Worm (Caenorhabditis elegans): ENCODE measurements around the gene dpy-20.

DNA sequence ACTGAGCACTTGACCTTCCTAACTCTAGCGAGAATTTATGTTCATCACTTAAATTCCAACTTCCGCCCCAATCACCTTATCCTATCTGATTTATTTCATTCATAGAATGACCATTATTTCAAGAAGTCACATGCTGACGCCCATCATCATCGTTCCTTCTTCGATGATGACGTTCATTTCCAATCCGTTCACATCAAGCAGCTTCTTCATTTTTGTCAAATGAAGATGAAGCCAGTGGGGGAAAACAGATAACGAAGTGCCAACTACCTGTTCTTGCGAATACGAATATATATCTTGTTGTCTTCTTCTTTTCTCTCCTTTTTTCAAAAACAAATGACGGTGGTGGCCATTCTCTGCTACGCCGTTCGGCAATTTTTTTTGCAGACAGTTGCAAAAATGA lies 1.2 kb upstream of the dpy-20 start:
- TF ChIP-seq snpc-4 (tag; optimal IDR thresholded peaks at IDR 0.05) (no peak), tbx-8 (GFP tag; optimal IDR thresholded peaks at IDR 0.05) (no peak), M03D4.4 (tag; optimal IDR thresholded peaks at IDR 0.05) (no peak), hlh-1 (tag; optimal IDR thresholded peaks at IDR 0.05) (no peak), unc-62 (GFP tag; optimal IDR thresholded peaks at IDR 0.05) (no peak), nhr-12 (tag; optimal IDR thresholded peaks at IDR 0.05) (no peak), elt-1 (tag; optimal IDR thresholded peaks at IDR 0.05; ENCODE audit: borderline replicate concordance, insufficient read depth) (no peak), ces-1 (GFP tag; optimal IDR thresholded peaks at IDR 0.05) (no peak), nhr-76 (tag; optimal IDR thresholded peaks at IDR 0.05) (no peak), lsy-2 (tag; optimal IDR thresholded peaks at IDR 0.05) (no peak), nhr-28 (tag; optimal IDR thresholded peaks at IDR 0.05) (no peak)
